Fruit fly (Drosophila melanogaster) whole organism, embryonic: ENCODE measurements around the gene CG1896.
A peak's percentile ranks its signal among the peaks of the same experiment; 100 is the strongest.

Experiments
- Atf3 ChIP-seq: fragments of 200-800 bp; sonication (Bioruptor generic); optimal IDR thresholded peaks from 3 replicates; lab custom pipeline; 2016; ENCODE audit warnings: missing biosample characterization, missing genetic modification characterization
- Blimp-1 ChIP-seq: fragments of 200-800 bp; sonication (Bioruptor generic); optimal IDR thresholded peaks from 3 replicates; lab custom pipeline; 2018; ENCODE audit warnings: missing biosample characterization, missing genetic modification characterization, mild to moderate bottlenecking, moderate library complexity, missing genetic modification reagents
- CG10209 ChIP-seq: fragments of 200-800 bp; sonication (Bioruptor generic); optimal IDR thresholded peaks from 3 replicates; lab custom pipeline; 2017; ENCODE audit warnings: missing biosample characterization, mild to moderate bottlenecking, missing genetic modification characterization, missing genetic modification reagents
- CG10979 ChIP-seq: fragments of 200-800 bp; sonication (Bioruptor generic); optimal IDR thresholded peaks from 2 replicates; lab custom pipeline; 2018; ENCODE audit warnings: missing biosample characterization, mild to moderate bottlenecking, missing genetic modification characterization, moderate library complexity
- CG12391 ChIP-seq: fragments of 200-800 bp; sonication (Bioruptor generic); optimal IDR thresholded peaks from 3 replicates; lab custom pipeline; 2018; ENCODE audit warnings: missing biosample characterization, mild to moderate bottlenecking, missing genetic modification characterization, moderate library complexity
- CG16815 ChIP-seq: fragments of 200-800 bp; sonication (Bioruptor generic); optimal IDR thresholded peaks from 3 replicates; lab custom pipeline; 2017; ENCODE audit warnings: missing biosample characterization, mild to moderate bottlenecking, missing genetic modification characterization
- CG16863 ChIP-seq: fragments of 200-800 bp; sonication (Bioruptor generic); optimal IDR thresholded peaks from 3 replicates; lab custom pipeline; 2016; ENCODE audit warnings: missing biosample characterization, missing genetic modification characterization
- CG17328 ChIP-seq: fragments of 200-800 bp; sonication (Bioruptor generic); IDR thresholded peaks from 2 replicates; pipeline ENCODE4 v1.3.6; 2022; ENCODE audit warnings: missing biosample characterization, missing genetic modification characterization
- CG17359 ChIP-seq: fragments of 200-800 bp; sonication (Bioruptor generic); optimal IDR thresholded peaks from 3 replicates; lab custom pipeline; 2018; ENCODE audit warnings: missing biosample characterization, mild to moderate bottlenecking, missing genetic modification characterization, moderate library complexity
- CG17361 ChIP-seq: fragments of 200-800 bp; sonication (Bioruptor generic); IDR thresholded peaks from 3 replicates; pipeline ENCODE4 v1.3.6; 2022; ENCODE audit warnings: missing biosample characterization, missing genetic modification characterization
- CG17829 ChIP-seq: fragments of 200-800 bp; optimal IDR thresholded peaks from 2 replicates; lab custom pipeline; 2019; ENCODE audit warnings: missing biosample characterization, mild to moderate bottlenecking, missing genetic modification characterization, moderate library complexity
- CG18262 ChIP-seq: fragments of 200-800 bp; optimal IDR thresholded peaks from 3 replicates; lab custom pipeline; 2019; ENCODE audit warnings: missing biosample characterization, mild to moderate bottlenecking, missing genetic modification characterization, moderate library complexity
- CG2712 ChIP-seq: fragments of 200-800 bp; optimal IDR thresholded peaks from 3 replicates; lab custom pipeline; 2019; ENCODE audit warnings: missing biosample characterization, mild to moderate bottlenecking, missing genetic modification characterization, moderate library complexity
- CG30403 ChIP-seq: fragments of 200-800 bp; sonication (Bioruptor generic); optimal IDR thresholded peaks from 3 replicates; lab custom pipeline; 2016; ENCODE audit warnings: missing biosample characterization, missing genetic modification characterization
- CG31441 ChIP-seq: fragments of 200-800 bp; sonication (Bioruptor generic); IDR thresholded peaks from 2 replicates; pipeline ENCODE4 v1.3.6; 2022; ENCODE audit warnings: missing biosample characterization, missing genetic modification characterization
- CG4328 ChIP-seq: fragments of 200-800 bp; sonication (Bioruptor generic); optimal IDR thresholded peaks from 3 replicates; lab custom pipeline; 2017; ENCODE audit warnings: missing biosample characterization, missing genetic modification reagents, missing genetic modification characterization
- CG5180 ChIP-seq: fragments of 200-800 bp; sonication (Bioruptor generic); optimal IDR thresholded peaks from 3 replicates; lab custom pipeline; 2017; ENCODE audit warnings: missing biosample characterization, missing genetic modification characterization, mild to moderate bottlenecking, moderate library complexity, missing genetic modification reagents
- CG6254 ChIP-seq: fragments of 200-800 bp; sonication (Bioruptor generic); optimal IDR thresholded peaks from 3 replicates; lab custom pipeline; 2017; ENCODE audit warnings: mild to moderate bottlenecking, missing biosample characterization, missing genetic modification reagents, missing genetic modification characterization
- CG7556 ChIP-seq: fragments of 200-800 bp; sonication (Bioruptor generic); optimal IDR thresholded peaks from 2 replicates; lab custom pipeline; 2017; ENCODE audit warnings: missing biosample characterization, mild to moderate bottlenecking, missing genetic modification characterization
- CG8089 ChIP-seq: fragments of 200-800 bp; sonication (Bioruptor generic); optimal IDR thresholded peaks from 3 replicates; lab custom pipeline; 2016; ENCODE audit warnings: missing biosample characterization, missing genetic modification characterization
- CG8388 ChIP-seq: fragments of 200-800 bp; sonication (Bioruptor generic); optimal IDR thresholded peaks from 2 replicates; lab custom pipeline; 2019; ENCODE audit warnings: missing biosample characterization, mild to moderate bottlenecking, missing genetic modification characterization, moderate library complexity
- CG9727 ChIP-seq: fragments of 200-800 bp; sonication (Bioruptor generic); optimal IDR thresholded peaks from 3 replicates; lab custom pipeline; 2017; ENCODE audit warnings: missing biosample characterization, mild to moderate bottlenecking, missing genetic modification characterization
- D19B ChIP-seq: fragments of 200-800 bp; sonication (Bioruptor generic); optimal IDR thresholded peaks from 2 replicates; lab custom pipeline; 2017; ENCODE audit warnings: missing biosample characterization, mild to moderate bottlenecking, missing genetic modification characterization
- Deaf1 ChIP-seq: fragments of 200-800 bp; optimal IDR thresholded peaks from 3 replicates; lab custom pipeline; 2019; ENCODE audit warnings: missing biosample characterization, mild to moderate bottlenecking, missing genetic modification characterization, moderate library complexity
- Hsf ChIP-seq: fragments of 200-800 bp; sonication (Bioruptor generic); optimal IDR thresholded peaks from 3 replicates; lab custom pipeline; 2016; ENCODE audit warnings: missing biosample characterization, missing genetic modification characterization
- Med ChIP-seq: fragments of 200-800 bp; sonication (Bioruptor generic); peaks from one replicate; lab custom pipeline; 2016; ENCODE audit warnings: missing biosample characterization, missing genetic modification characterization, mild to moderate bottlenecking, inconsistent platforms, moderate library complexity
- Pdp1 ChIP-seq, 2 experiments: fragments of 200-800 bp; sonication (Bioruptor generic); optimal IDR thresholded peaks; 3 replicates each; lab custom pipeline; 2016; ENCODE audit warnings: missing biosample characterization in 2 of 2, missing genetic modification characterization in 2 of 2, mild to moderate bottlenecking in 1 of 2, moderate library complexity in 1 of 2
- Sox102F ChIP-seq: fragments of 200-800 bp; sonication (Bioruptor generic); optimal IDR thresholded peaks from 2 replicates; lab custom pipeline; 2018; ENCODE audit warnings: missing biosample characterization, mild to moderate bottlenecking, missing genetic modification characterization, moderate library complexity
- Xrp1 ChIP-seq: fragments of 200-800 bp; sonication (Bioruptor generic); IDR thresholded peaks from 2 replicates; pipeline ENCODE4 v1.3.6; 2022; ENCODE audit warnings: missing biosample characterization, missing genetic modification characterization
- amos ChIP-seq: fragments of 200-800 bp; sonication (Bioruptor generic); IDR thresholded peaks from 2 replicates; pipeline ENCODE4 v1.3.6; 2022; ENCODE audit warnings: missing biosample characterization, missing genetic modification characterization; ENCODE audit not compliant: partially characterized antibody
- ara ChIP-seq: fragments of 200-800 bp; sonication (Bioruptor generic); IDR thresholded peaks from 2 replicates; pipeline ENCODE4 v1.3.6; 2022; ENCODE audit warnings: missing biosample characterization, missing genetic modification characterization
- az2 ChIP-seq: fragments of 200-800 bp; sonication (Bioruptor generic); optimal IDR thresholded peaks from 3 replicates; lab custom pipeline; 2016; ENCODE audit warnings: missing biosample characterization, missing genetic modification characterization
- bsh ChIP-seq, 2 experiments: fragments of 200-800 bp; sonication (Bioruptor generic); optimal IDR thresholded peaks; 2 replicates each; lab custom pipeline; 2017 to 2018; ENCODE audit warnings: mild to moderate bottlenecking in 2 of 2, missing biosample characterization in 2 of 2, missing genetic modification characterization in 2 of 2, moderate library complexity in 1 of 2
- chif ChIP-seq, 2 experiments: fragments of 200-800 bp; sonication (Bioruptor generic); optimal IDR thresholded peaks; 3 replicates each; lab custom pipeline; 2016; ENCODE audit warnings: missing biosample characterization in 2 of 2, missing genetic modification characterization in 2 of 2
- chm ChIP-seq: fragments of 200-800 bp; sonication (Bioruptor generic); IDR thresholded peaks from 2 replicates; pipeline ENCODE4 v1.3.6; 2022; ENCODE audit warnings: missing biosample characterization, missing genetic modification characterization
- dmrt11E ChIP-seq: fragments of 200-800 bp; sonication (Bioruptor generic); optimal IDR thresholded peaks from 3 replicates; lab custom pipeline; 2018; ENCODE audit warnings: missing biosample characterization, mild to moderate bottlenecking, missing genetic modification characterization, moderate library complexity
- grau ChIP-seq: fragments of 200-800 bp; optimal IDR thresholded peaks from 3 replicates; lab custom pipeline; 2019; ENCODE audit warnings: missing biosample characterization, mild to moderate bottlenecking, missing genetic modification characterization, moderate library complexity
- hbn ChIP-seq: fragments of 200-800 bp; sonication (Bioruptor generic); IDR thresholded peaks from 2 replicates; pipeline ENCODE4 v1.3.6; 2022; ENCODE audit warnings: missing biosample characterization, missing genetic modification characterization; ENCODE audit not compliant: partially characterized antibody
- lola ChIP-seq, 3 experiments: fragments of >200 bp in 2 of 3; fragments of 200-800 bp in 1 of 3; sonication (Bioruptor generic) in 1 of 3; optimal IDR thresholded peaks; 2 replicates each; lab custom pipeline; 2017 to 2019; ENCODE audit warnings: missing biosample characterization in 3 of 3, missing genetic modification characterization in 3 of 3, mild to moderate bottlenecking in 1 of 3, moderate library complexity in 1 of 3
- nmo ChIP-seq: fragments of 200-800 bp; sonication (Bioruptor generic); optimal IDR thresholded peaks from 2 replicates; lab custom pipeline; 2018; ENCODE audit warnings: missing biosample characterization, mild to moderate bottlenecking, missing genetic modification characterization, moderate library complexity
- otp ChIP-seq: fragments of 200-800 bp; sonication (Bioruptor generic); IDR thresholded peaks from 3 replicates; pipeline ENCODE4, ENCODE4 v1.3.6; 2022; ENCODE audit warnings: missing biosample characterization, missing genetic modification characterization
- sens ChIP-seq: fragments of 200-800 bp; sonication (Bioruptor generic); peaks from one replicate; lab custom pipeline; 2016; ENCODE audit warnings: missing biosample characterization, missing genetic modification characterization
- unpg ChIP-seq: fragments of 200-800 bp; sonication (Bioruptor generic); optimal IDR thresholded peaks from 3 replicates; lab custom pipeline; 2018; ENCODE audit warnings: missing biosample characterization, mild to moderate bottlenecking, missing genetic modification characterization, moderate library complexity
- zfh1 ChIP-seq: fragments of 200-800 bp; sonication (Bioruptor generic); IDR thresholded peaks from 3 replicates; pipeline ENCODE4 v1.3.6; 2022; ENCODE audit warnings: missing biosample characterization, missing genetic modification characterization

Gene CG1896

dm6 chr3R:31696664-31697063 lies 47.4 kb upstream of the CG1896 start (continued):
- TF ChIP-seq Atf3 (peak; percentile 12), CG30403 (GFP tag; lab: Kevin White, UChicago) (peak; percentile 18), otp (GFP tag; lab: Robert Waterston, UW) (0 out of 3 replicates have a peak, but pooled peaks have one; percentile 51), Hsf (peak; percentile 17), chif (GFP tag; optimal IDR thresholded peaks at IDR 0.05; lab: Kevin White, UChicago) (peak in 1 of 2 experiments; percentile 26), D19B (GFP tag; lab: Kevin White, UChicago) (no peak), CG17359 (tag; lab: Kevin White, UChicago) (no peak), chm (GFP tag; lab: Robert Waterston, UW) (no peak), sens (GFP tag; lab: Kevin White, UChicago) (peak; percentile 93), bsh (GFP tag; optimal IDR thresholded peaks at IDR 0.05; lab: Kevin White, UChicago) (peak in 1 of 2 experiments; percentile 69), lola (GFP tag; optimal IDR thresholded peaks at IDR 0.05; lab: Kevin White, UChicago) (peak in 1 of 3 experiments; percentile 54), CG2712 (tag; lab: Kevin White, UChicago) (peak; percentile 59), zfh1 (0 out of 3 replicates have a peak, but pooled peaks have one; percentile 11), CG8388 (GFP tag; lab: Kevin White, UChicago) (peak; percentile 24), CG17361 (GFP tag; lab: Robert Waterston, UW) (0 out of 3 replicates have a peak, but pooled peaks have one; percentile 38), CG17328 (GFP tag; lab: Robert Waterston, UW) (peak; percentile 50; the same call in 1 of the 2 replicates), dmrt11E (tag; lab: Kevin White, UChicago) (peak; percentile 75), CG9727 (GFP tag; lab: Kevin White, UChicago) (peak; percentile 16), CG12391 (tag; lab: Kevin White, UChicago) (peak; percentile 42), grau (tag; lab: Kevin White, UChicago) (peak; percentile 18), amos (GFP tag; lab: Robert Waterston, UW) (no peak), CG16815 (GFP tag; lab: Kevin White, UChicago) (peak; percentile 31), Blimp-1 (peak; percentile 23), CG31441 (peak; percentile 40; the same call in 1 of the 2 replicates), nmo (GFP tag; lab: Kevin White, UChicago) (peak; percentile 32), CG7556 (no peak), CG6254 (GFP tag; lab: Kevin White, UChicago) (peak; percentile 6), CG5180 (GFP tag; lab: Kevin White, UChicago) (no peak), az2 (GFP tag; lab: Kevin White, UChicago) (peak; percentile 22), Med (peak; percentile 20), CG10979 (tag; lab: Kevin White, UChicago) (peak; percentile 33), hbn (no peak), Sox102F (GFP tag; lab: Kevin White, UChicago) (peak; percentile 16), CG10209 (GFP tag; lab: Kevin White, UChicago) (peak; percentile 11), CG8089 (GFP tag; lab: Kevin White, UChicago) (peak; percentile 9), CG17829 (tag; lab: Kevin White, UChicago) (peak; percentile 13), ara (GFP tag; lab: Robert Waterston, UW) (0 out of 2 replicates have a peak, but pooled peaks have one; percentile 41), CG4328 (no peak), unpg (GFP tag; lab: Kevin White, UChicago) (peak; percentile 37), CG18262 (tag; lab: Kevin White, UChicago) (peak; percentile 29), Pdp1 (GFP tag; optimal IDR thresholded peaks at IDR 0.05; lab: Kevin White, UChicago) (peak; percentile 4 to 57), Xrp1 (GFP tag; lab: Robert Waterston, UW) (peak; percentile 64), CG16863 (peak; percentile 11), Deaf1 (tag; lab: Kevin White, UChicago) (no peak)
